Worm (Caenorhabditis elegans) whole organism, young adult: ENCODE measurements around the gene cyk-3.

ENCODE experiments used
- F10E7.11 ChIP-seq: sonication (generic microtip); optimal IDR thresholded peaks from 2 replicates; lab custom pipeline; 2017; ENCODE audit warnings: mild to moderate bottlenecking, missing genetic modification characterization, moderate library complexity, missing compliant biosample characterization
- F22D6.2 ChIP-seq: sonication (generic microtip); optimal IDR thresholded peaks from 2 replicates; lab custom pipeline; 2016; ENCODE audit warnings: mild to moderate bottlenecking, missing genetic modification characterization, missing compliant biosample characterization
- F33H1.4 ChIP-seq: fragments of 200-800 bp; sonication (Bioruptor generic); IDR thresholded peaks from 2 replicates; pipeline ENCODE4 v1.3.6; 2022; ENCODE audit warnings: missing genetic modification reagents, missing genetic modification characterization, missing compliant biosample characterization
- F39B2.1 ChIP-seq: fragments of 200-800 bp; sonication (Bioruptor generic); IDR thresholded peaks from 2 replicates; pipeline ENCODE4 v1.3.6; 2022; ENCODE audit warnings: missing genetic modification reagents, missing genetic modification characterization, missing compliant biosample characterization
- F49E8.2 ChIP-seq: sonication (generic microtip); optimal IDR thresholded peaks from 3 replicates; lab custom pipeline; 2017; ENCODE audit warnings: missing genetic modification characterization, mild to moderate bottlenecking, missing compliant biosample characterization, antibody characterized with exemption, moderate library complexity; ENCODE audit not compliant: insufficient read depth
- F55B11.4 ChIP-seq: sonication (generic microtip); optimal IDR thresholded peaks from 2 replicates; lab custom pipeline; 2016; ENCODE audit warnings: missing compliant biosample characterization, missing genetic modification characterization, borderline replicate concordance; ENCODE audit not compliant: insufficient read depth
- Y53G8AR.9 ChIP-seq: fragments of 200-800 bp; sonication (Bioruptor generic); conservative IDR thresholded peaks from 2 replicates; pipeline ENCODE4 v1.3.6; 2022; ENCODE audit warnings: missing genetic modification reagents, missing genetic modification characterization, missing compliant biosample characterization
- Y56A3A.18 ChIP-seq: fragments of 200-800 bp; sonication (Bioruptor generic); IDR thresholded peaks from 2 replicates; pipeline ENCODE4 v1.3.6; 2022; ENCODE audit warnings: missing genetic modification reagents, missing genetic modification characterization, missing compliant biosample characterization
- Y67H2A.10 ChIP-seq: fragments of 200-800 bp; sonication (Bioruptor generic); conservative IDR thresholded peaks from 2 replicates; pipeline ENCODE4 v1.3.6; 2022; ENCODE audit warnings: missing genetic modification reagents, missing genetic modification characterization, missing compliant biosample characterization
- Y79H2A.3 ChIP-seq: fragments of 200-800 bp; sonication (Bioruptor generic); conservative IDR thresholded peaks from 2 replicates; pipeline ENCODE4 v1.3.6; 2022; ENCODE audit warnings: missing genetic modification reagents, missing genetic modification characterization, missing compliant biosample characterization
- akir-1 ChIP-seq: fragments of 200-800 bp; sonication (Bioruptor generic); optimal IDR thresholded peaks from 2 replicates; lab custom pipeline; 2018; ENCODE audit warnings: mild to moderate bottlenecking, missing genetic modification characterization, moderate library complexity, missing compliant biosample characterization
- attf-3 ChIP-seq: fragments of 200-800 bp; sonication (Bioruptor generic); conservative IDR thresholded peaks from 2 replicates; pipeline ENCODE4 v1.3.6; 2022; ENCODE audit warnings: missing genetic modification reagents, missing genetic modification characterization, missing compliant biosample characterization
- bed-1 ChIP-seq: fragments of 200-800 bp; sonication (Bioruptor generic); IDR thresholded peaks from 2 replicates; pipeline ENCODE4 v1.3.6; 2022; ENCODE audit warnings: missing genetic modification reagents, missing genetic modification characterization, missing compliant biosample characterization
- ceh-91 ChIP-seq: fragments of 200-800 bp; sonication (Bioruptor generic); IDR thresholded peaks from 2 replicates; pipeline ENCODE4 v1.3.6; 2022; ENCODE audit warnings: missing genetic modification reagents, missing genetic modification characterization, missing compliant biosample characterization
- chd-7 ChIP-seq: sonication (generic microtip); optimal IDR thresholded peaks from 2 replicates; lab custom pipeline; 2016; ENCODE audit warnings: mild to moderate bottlenecking, missing genetic modification characterization, moderate library complexity, missing compliant biosample characterization
- die-1 ChIP-seq: sonication (generic microtip); optimal IDR thresholded peaks from 2 replicates; lab custom pipeline; 2016; ENCODE audit warnings: missing genotype, mild to moderate bottlenecking, missing genetic modification characterization, missing compliant biosample characterization
- hrde-1 ChIP-seq: sonication (generic microtip); optimal IDR thresholded peaks from 2 replicates; lab custom pipeline; 2016; ENCODE audit warnings: missing genetic modification characterization, mild to moderate bottlenecking, missing compliant biosample characterization, moderate library complexity, missing genotype, missing genetic modification reagents, borderline replicate concordance
- lin-54 ChIP-seq: fragments of 200-800 bp; sonication (Bioruptor generic); optimal IDR thresholded peaks from 2 replicates; lab custom pipeline; 2018; ENCODE audit warnings: mild to moderate bottlenecking, missing genetic modification characterization, missing compliant biosample characterization
- madf-8 ChIP-seq: fragments of 200-800 bp; sonication (Bioruptor generic); conservative IDR thresholded peaks from 2 replicates; pipeline ENCODE4 v1.3.6; 2022; ENCODE audit warnings: missing genetic modification reagents, missing genetic modification characterization, missing compliant biosample characterization
- mcd-1 ChIP-seq: fragments of 200-800 bp; sonication (Bioruptor generic); IDR thresholded peaks from 2 replicates; pipeline ENCODE4 v1.3.6; 2022; ENCODE audit warnings: missing genetic modification reagents, missing genetic modification characterization, missing compliant biosample characterization
- mxl-1 ChIP-seq: sonication (generic microtip); optimal IDR thresholded peaks from 2 replicates; lab custom pipeline; 2016; ENCODE audit warnings: missing genetic modification characterization, missing compliant biosample characterization
- nfyb-1 ChIP-seq: fragments of 200-800 bp; sonication (Bioruptor generic); IDR thresholded peaks from 2 replicates; pipeline ENCODE4 v1.3.6; 2022; ENCODE audit warnings: missing genetic modification reagents, missing genetic modification characterization, missing compliant biosample characterization
- rpc-1 ChIP-seq, 2 experiments: fragments of 150-350 bp in 1 of 2; sonication (generic microtip) in 1 of 2; optimal IDR thresholded peaks; 2 replicates each; lab custom pipeline; 2014 to 2018; ENCODE audit warnings: missing biosample characterization in 1 of 2, missing genetic modification characterization in 1 of 2, missing genetic modification reagents in 1 of 2, missing genotype in 1 of 2
- sea-2 ChIP-seq: fragments of 200-800 bp; sonication (Bioruptor generic); IDR thresholded peaks from 2 replicates; pipeline ENCODE4 v1.3.6; 2022; ENCODE audit warnings: missing genetic modification characterization, missing compliant biosample characterization
- snpc-4 ChIP-seq, 5 experiments: fragments of 150-350 bp in 1 of 5; sonication (generic microtip) in 4 of 5; optimal IDR thresholded peaks; 2 replicates each; lab custom pipeline; 2014 to 2018; ENCODE audit warnings: missing genetic modification characterization in 5 of 5, missing biosample characterization in 3 of 5, antibody characterized with exemption in 2 of 5, mild to moderate bottlenecking in 2 of 5, missing compliant biosample characterization in 2 of 5, missing genotype in 2 of 5, moderate library complexity in 2 of 5, missing genetic modification reagents in 1 of 5
- unc-62 ChIP-seq: fragments of 150-350 bp; optimal IDR thresholded peaks from 2 replicates; lab custom pipeline; 2014; ENCODE audit warnings: missing biosample characterization, missing genetic modification reagents, missing genetic modification characterization
- xnd-1 ChIP-seq: sonication (generic microtip); optimal IDR thresholded peaks from 2 replicates; lab custom pipeline; 2016; ENCODE audit warnings: missing genotype, missing genetic modification reagents, missing genetic modification characterization, missing compliant biosample characterization
- zfh-2 ChIP-seq: fragments of 200-800 bp; sonication (Bioruptor generic); conservative IDR thresholded peaks from 2 replicates; pipeline ENCODE4 v1.3.6; 2022; ENCODE audit warnings: missing genetic modification reagents, missing genetic modification characterization, missing compliant biosample characterization
- ztf-25 ChIP-seq: fragments of 200-800 bp; sonication (Bioruptor generic); IDR thresholded peaks from 2 replicates; pipeline ENCODE4 v1.3.6; 2022; ENCODE audit warnings: missing genetic modification reagents, missing genetic modification characterization, missing compliant biosample characterization
- ztf-26 ChIP-seq: sonication (generic microtip); optimal IDR thresholded peaks from 2 replicates; lab custom pipeline; 2017; ENCODE audit warnings: missing genetic modification characterization, missing compliant biosample characterization
- ztf-6 ChIP-seq: fragments of 200-800 bp; sonication (Bioruptor generic); IDR thresholded peaks from 2 replicates; pipeline ENCODE4 v1.3.6; 2022; ENCODE audit warnings: missing genetic modification reagents, missing genetic modification characterization, missing compliant biosample characterization

Gene cyk-3

ce11 chrIII:6056770-6057169 lies 36.8 kb downstream of the cyk-3 start, which contains the start of gene clc-10:
clc-10 (plus strand) TSS chrIII:6057070.
- no peak for TF ChIP-seq lin-54 (GFP tag; lab: Kevin White, UChicago)
- TF ChIP-seq F55B11.4, result no peak
- no peak for TF ChIP-seq Y53G8AR.9 (GFP tag; lab: Robert Waterston, UW)
- no peak for TF ChIP-seq zfh-2 (GFP tag; lab: Robert Waterston, UW)
- TF ChIP-seq F22D6.2 (tag; lab: Kevin White, UChicago), result no peak
- no peak for TF ChIP-seq snpc-4 (GFP tag; optimal IDR thresholded peaks at IDR 0.05; lab: Kevin White, UChicago)
- TF ChIP-seq snpc-4 (tag; optimal IDR thresholded peaks at IDR 0.05; lab: Kevin White, UChicago), result no peak
- no peak for TF ChIP-seq Y79H2A.3 (GFP tag; lab: Robert Waterston, UW)

- TF ChIP-seq attf-3 (GFP tag; lab: Robert Waterston, UW), result peak; percentile 89
Measured at ce11 chrIII:6064779-6065178, 44.8 kb downstream of the cyk-3 start.

- TF ChIP-seq mxl-1 (tag; lab: Kevin White, UChicago) (no peak), F33H1.4 (GFP tag; lab: Robert Waterston, UW) (no peak), F22D6.2 (tag; lab: Kevin White, UChicago) (no peak), F49E8.2 (tag; lab: Kevin White, UChicago) (no peak), nfyb-1 (GFP tag; lab: Robert Waterston, UW) (no peak), Y53G8AR.9 (GFP tag; lab: Robert Waterston, UW) (no peak), ztf-26 (tag; lab: Kevin White, UChicago) (no peak), F10E7.11 (tag; lab: Kevin White, UChicago) (no peak), die-1 (tag; lab: Kevin White, UChicago) (no peak), rpc-1 (optimal IDR thresholded peaks at IDR 0.05; lab: Kevin White, UChicago) (no peak), rpc-1 (tag; optimal IDR thresholded peaks at IDR 0.05; lab: Kevin White, UChicago) (no peak), bed-1 (GFP tag; lab: Robert Waterston, UW) (no peak), ceh-91 (GFP tag; lab: Robert Waterston, UW) (no peak), F39B2.1 (GFP tag; lab: Robert Waterston, UW) (no peak), hrde-1 (tag; lab: Kevin White, UChicago) (no peak), chd-7 (no peak), xnd-1 (tag; lab: Kevin White, UChicago) (no peak), Y67H2A.10 (no peak), akir-1 (GFP tag; lab: Kevin White, UChicago) (no peak), ztf-6 (GFP tag; lab: Robert Waterston, UW) (no peak)
Measured at ce11 chrIII:6067557-6067956, 47.6 kb downstream of the cyk-3 start, which contains the start of gene mapk-15. mapk-15 (plus strand) TSS chrIII:6067857.

- TF ChIP-seq madf-8 (GFP tag; lab: Robert Waterston, UW), result no peak
- TF ChIP-seq unc-62 (GFP tag; lab: Kevin White, UChicago), result no peak
- TF ChIP-seq hrde-1 (tag; lab: Kevin White, UChicago), result no peak
- TF ChIP-seq ztf-25 (GFP tag; lab: Robert Waterston, UW), result no peak
- TF ChIP-seq Y56A3A.18 (GFP tag; lab: Robert Waterston, UW), result no peak
- no peak for TF ChIP-seq mxl-1 (tag; lab: Kevin White, UChicago)
- TF ChIP-seq sea-2 (GFP tag; lab: Robert Waterston, UW), result no peak
- TF ChIP-seq mcd-1, result no peak
- TF ChIP-seq die-1 (tag; lab: Kevin White, UChicago), result no peak
Measured at ce11 chrIII:6072937-6073336, 53.0 kb downstream of the cyk-3 start.
